Fruit fly (Drosophila melanogaster): ENCODE data around the gene Imp.

Imp gene

dm6 chrX:10832369-10832768 lies 8.3 kb upstream of the Imp start (continued):
- peak; percentile 33 for TF ChIP-seq CG10979 (tag; optimal IDR thresholded peaks at IDR 0.05)
- peak; percentile 45 for TF ChIP-seq Nf-YC (tag; optimal IDR thresholded peaks at IDR 0.05)
- TF ChIP-seq bab2 (GFP tag; optimal IDR thresholded peaks at IDR 0.05), result peak; percentile 66
- no peak for TF ChIP-seq ato (GFP tag; IDR thresholded peaks at IDR 0.05; ENCODE audit: partially characterized antibody)
- TF ChIP-seq luna (GFP tag; optimal IDR thresholded peaks at IDR 0.05), result no peak
- no peak for TF ChIP-seq mld (GFP tag; IDR thresholded peaks at IDR 0.05; ENCODE audit: partially characterized antibody)
- peak; percentile 50 for TF ChIP-seq CG12391 (tag; optimal IDR thresholded peaks at IDR 0.05)
- TF ChIP-seq CG2202 (tag; optimal IDR thresholded peaks at IDR 0.05), result no peak
- peak; percentile 27 for TF ChIP-seq CG10654 (GFP tag; optimal IDR thresholded peaks at IDR 0.05)
- TF ChIP-seq otp (GFP tag; IDR thresholded peaks at IDR 0.05), result no peak
- TF ChIP-seq trh (GFP tag; optimal IDR thresholded peaks at IDR 0.05), result peak; percentile 50
- TF ChIP-seq CG4707 (GFP tag; optimal IDR thresholded peaks at IDR 0.05), result peak; percentile 16
- TF ChIP-seq CG1529 (GFP tag; optimal IDR thresholded peaks at IDR 0.05), result no peak
- no peak for TF ChIP-seq CG15479 (GFP tag; optimal IDR thresholded peaks at IDR 0.05)
- TF ChIP-seq CG17186 (GFP tag; optimal IDR thresholded peaks at IDR 0.05), result no peak
- TF ChIP-seq Blimp-1 (GFP tag; optimal IDR thresholded peaks at IDR 0.05), result peak; percentile 20
- no peak; the same call in 2 of the 3 replicates for TF ChIP-seq CG6175 (GFP tag; IDR thresholded peaks at IDR 0.05)
- no peak for TF ChIP-seq eve (GFP tag; optimal IDR thresholded peaks at IDR 0.05)
- peak; percentile 28; the same call in 1 of the 2 replicates for TF ChIP-seq bbx (GFP tag; IDR thresholded peaks at IDR 0.05; ENCODE audit: partially characterized antibody)
- TF ChIP-seq pum (GFP tag; optimal IDR thresholded peaks at IDR 0.05), result peak; percentile 70
- TF ChIP-seq CG16815 (GFP tag; optimal IDR thresholded peaks at IDR 0.05), result peak; percentile 42
- TF ChIP-seq zfh2 (GFP tag; optimal IDR thresholded peaks at IDR 0.05), result peak; percentile 14
- TF ChIP-seq CG7357 (GFP tag; IDR thresholded peaks at IDR 0.05), result 0 out of 3 replicates have a peak, but pooled peaks have one; percentile 28
- peak; percentile 0 for TF ChIP-seq Mes4 (GFP tag; optimal IDR thresholded peaks at IDR 0.05)
- peak; percentile 17 for TF ChIP-seq CG31388 (GFP tag; optimal IDR thresholded peaks at IDR 0.05)
- no peak for TF ChIP-seq h (optimal IDR thresholded peaks at IDR 0.05)
- TF ChIP-seq Dll (GFP tag; IDR thresholded peaks at IDR 0.05; ENCODE audit: partially characterized antibody), result no peak
- peak; percentile 81 for TF ChIP-seq CG15696 (tag; optimal IDR thresholded peaks at IDR 0.05)
- peak; percentile 70 for TF ChIP-seq Hr3 (GFP tag; optimal IDR thresholded peaks at IDR 0.05)
- no peak for TF ChIP-seq Jarid2 (GFP tag; optimal IDR thresholded peaks at IDR 0.05)
- peak; percentile 58 for TF ChIP-seq NC2β (GFP tag; optimal IDR thresholded peaks at IDR 0.05)
- TF ChIP-seq odd (GFP tag; optimal IDR thresholded peaks at IDR 0.05), result no peak
- no peak for TF ChIP-seq cwo (GFP tag; optimal IDR thresholded peaks at IDR 0.05)
- peak; percentile 49; the same call in 1 of the 2 replicates for TF ChIP-seq ssp (GFP tag; IDR thresholded peaks at IDR 0.05)
- TF ChIP-seq gsb (GFP tag; IDR thresholded peaks at IDR 0.05), result no peak
- no peak for TF ChIP-seq Scr (GFP tag; IDR thresholded peaks at IDR 0.05; ENCODE audit: partially characterized antibody)
- peak; percentile 62 for TF ChIP-seq CG9876 (GFP tag; optimal IDR thresholded peaks at IDR 0.05)
- TF ChIP-seq Myb (GFP tag; optimal IDR thresholded peaks at IDR 0.05), result peak; percentile 89
- TF ChIP-seq B-H1 (GFP tag; IDR thresholded peaks at IDR 0.05), result peak; percentile 35; the same call in 2 of the 3 replicates
- peak; percentile 28 for TF ChIP-seq YL-1 (GFP tag; optimal IDR thresholded peaks at IDR 0.05)
- TF ChIP-seq Doc2 (GFP tag; IDR thresholded peaks at IDR 0.05), result no peak
- no peak for TF ChIP-seq BEAF-32 (GFP tag; optimal IDR thresholded peaks at IDR 0.05)
- TF ChIP-seq Neu2 (GFP tag; optimal IDR thresholded peaks at IDR 0.05; ENCODE audit: borderline replicate concordance), result no peak
- no peak for TF ChIP-seq CG12236 (GFP tag; optimal IDR thresholded peaks at IDR 0.05)
- TF ChIP-seq jing (GFP tag; optimal IDR thresholded peaks at IDR 0.05), result no peak
- TF ChIP-seq tll (GFP tag; optimal IDR thresholded peaks at IDR 0.05), result no peak
- peak; percentile 68 for TF ChIP-seq CG3847 (GFP tag; IDR thresholded peaks at IDR 0.05)
- TF ChIP-seq disco-r (GFP tag; optimal IDR thresholded peaks at IDR 0.05), result no peak
- TF ChIP-seq CG3281 (GFP tag; optimal IDR thresholded peaks at IDR 0.05), result peak; percentile 46
- peak; percentile 46 for TF ChIP-seq CG12744 (GFP tag; optimal IDR thresholded peaks at IDR 0.05)
- peak; percentile 20 for TF ChIP-seq Six4 (GFP tag; optimal IDR thresholded peaks at IDR 0.05)
